Fruit fly (Drosophila melanogaster) whole organism, embryonic: Measurements from ENCODE around the gene CG1632.

ENCODE experiments used
- Bteb2 ChIP-seq: fragments of 200-800 bp; sonication (Bioruptor generic); optimal IDR thresholded peaks from 2 replicates; lab custom pipeline; 2016; ENCODE audit warnings: missing biosample characterization, missing genetic modification characterization
- CG10147 ChIP-seq: fragments of 200-800 bp; sonication (Bioruptor generic); optimal IDR thresholded peaks from 2 replicates; lab custom pipeline; 2019; ENCODE audit warnings: missing biosample characterization, mild to moderate bottlenecking, missing genetic modification characterization, moderate library complexity
- CG12155 ChIP-seq: fragments of 200-800 bp; sonication (Bioruptor generic); optimal IDR thresholded peaks from 3 replicates; lab custom pipeline; 2016; ENCODE audit warnings: missing biosample characterization, missing genetic modification characterization
- CG17829 ChIP-seq: fragments of 200-800 bp; optimal IDR thresholded peaks from 2 replicates; lab custom pipeline; 2019; ENCODE audit warnings: missing biosample characterization, mild to moderate bottlenecking, missing genetic modification characterization, moderate library complexity
- CG1832 ChIP-seq: fragments of 200-800 bp; sonication (Bioruptor generic); optimal IDR thresholded peaks from 2 replicates; lab custom pipeline; 2017; ENCODE audit warnings: missing biosample characterization, mild to moderate bottlenecking, missing genetic modification characterization, inconsistent platforms
- CG18619 ChIP-seq: fragments of 200-800 bp; sonication (Bioruptor generic); optimal IDR thresholded peaks from 3 replicates; lab custom pipeline; 2017; ENCODE audit warnings: missing biosample characterization, mild to moderate bottlenecking, missing genetic modification characterization
- CG2129 ChIP-seq: fragments of 200-800 bp; sonication (Bioruptor generic); IDR thresholded peaks from 2 replicates; pipeline ENCODE4 v1.3.6; 2022; ENCODE audit warnings: missing biosample characterization, missing genetic modification characterization; ENCODE audit not compliant: partially characterized antibody
- CG2202 ChIP-seq: fragments of 200-800 bp; sonication (Bioruptor generic); optimal IDR thresholded peaks from 2 replicates; lab custom pipeline; 2018; ENCODE audit warnings: missing biosample characterization, mild to moderate bottlenecking, missing genetic modification characterization
- CG2712 ChIP-seq: fragments of 200-800 bp; optimal IDR thresholded peaks from 3 replicates; lab custom pipeline; 2019; ENCODE audit warnings: missing biosample characterization, mild to moderate bottlenecking, missing genetic modification characterization, moderate library complexity
- CG2875 ChIP-seq: fragments of 200-800 bp; sonication (Bioruptor generic); optimal IDR thresholded peaks from 2 replicates; lab custom pipeline; 2017; ENCODE audit warnings: missing biosample characterization, mild to moderate bottlenecking, missing genetic modification characterization, missing genetic modification reagents
- CG3407 ChIP-seq: fragments of 200-800 bp; sonication (Bioruptor generic); optimal IDR thresholded peaks from 2 replicates; lab custom pipeline; 2018; ENCODE audit warnings: missing biosample characterization, mild to moderate bottlenecking, missing genetic modification characterization
- CG3847 ChIP-seq: fragments of 200-800 bp; sonication (Bioruptor generic); IDR thresholded peaks from 2 replicates; pipeline ENCODE4 v1.3.6; 2022; ENCODE audit warnings: missing biosample characterization, missing genetic modification characterization
- CG4617 ChIP-seq: fragments of 200-800 bp; sonication (Bioruptor generic); optimal IDR thresholded peaks from 3 replicates; lab custom pipeline; 2016; ENCODE audit warnings: missing biosample characterization, missing genetic modification characterization, borderline replicate concordance
- CG6654 ChIP-seq: fragments of 200-800 bp; sonication (Bioruptor generic); optimal IDR thresholded peaks from 2 replicates; lab custom pipeline; 2017; ENCODE audit warnings: missing biosample characterization, mild to moderate bottlenecking, missing genetic modification characterization
- CG7357 ChIP-seq: fragments of 200-800 bp; sonication (Bioruptor generic); IDR thresholded peaks from 3 replicates; pipeline ENCODE4 v1.3.6; 2022; ENCODE audit warnings: missing biosample characterization, missing genetic modification characterization
- CG9437 ChIP-seq: fragments of 200-800 bp; sonication (Bioruptor generic); optimal IDR thresholded peaks from 2 replicates; lab custom pipeline; 2018; ENCODE audit warnings: missing biosample characterization, mild to moderate bottlenecking, missing genetic modification characterization
- CG9727 ChIP-seq: fragments of 200-800 bp; sonication (Bioruptor generic); optimal IDR thresholded peaks from 3 replicates; lab custom pipeline; 2017; ENCODE audit warnings: missing biosample characterization, mild to moderate bottlenecking, missing genetic modification characterization
- Chrac-16 ChIP-seq: fragments of 200-800 bp; sonication (Bioruptor generic); optimal IDR thresholded peaks from 3 replicates; lab custom pipeline; 2016; ENCODE audit warnings: missing biosample characterization, missing genetic modification characterization
- CoRest ChIP-seq: fragments of 200-800 bp; sonication (Bioruptor generic); optimal IDR thresholded peaks from 3 replicates; lab custom pipeline; 2018; ENCODE audit warnings: missing biosample characterization, mild to moderate bottlenecking, missing genetic modification characterization, moderate library complexity
- Fer1 ChIP-seq: fragments of 200-800 bp; sonication (Bioruptor generic); optimal IDR thresholded peaks from 2 replicates; lab custom pipeline; 2017; ENCODE audit warnings: missing biosample characterization, mild to moderate bottlenecking, missing genetic modification characterization
- Fer3 ChIP-seq: fragments of 200-800 bp; sonication (Bioruptor generic); optimal IDR thresholded peaks from 2 replicates; lab custom pipeline; 2018; ENCODE audit warnings: missing biosample characterization, mild to moderate bottlenecking, missing genetic modification characterization, moderate library complexity
- HLH4C ChIP-seq: fragments of 200-800 bp; sonication (Bioruptor generic); IDR thresholded peaks from 3 replicates; pipeline ENCODE4 v1.3.6; 2022; ENCODE audit warnings: missing biosample characterization, missing genetic modification characterization; ENCODE audit not compliant: partially characterized antibody
- HLHmδ ChIP-seq: fragments of 200-800 bp; sonication (Bioruptor generic); optimal IDR thresholded peaks from 2 replicates; lab custom pipeline; 2018; ENCODE audit warnings: missing biosample characterization, mild to moderate bottlenecking, missing genetic modification characterization, moderate library complexity
- Hsf ChIP-seq: fragments of 200-800 bp; sonication (Bioruptor generic); optimal IDR thresholded peaks from 3 replicates; lab custom pipeline; 2016; ENCODE audit warnings: missing biosample characterization, missing genetic modification characterization
- Lim3 ChIP-seq: fragments of 200-800 bp; sonication (Bioruptor generic); IDR thresholded peaks from 2 replicates; pipeline ENCODE4 v1.3.6; 2022; ENCODE audit warnings: missing biosample characterization, missing genetic modification characterization
- Meics ChIP-seq: fragments of 200-800 bp; sonication (Bioruptor generic); optimal IDR thresholded peaks from 2 replicates; lab custom pipeline; 2017; ENCODE audit warnings: missing biosample characterization, mild to moderate bottlenecking, missing genetic modification characterization
- NK7.1 ChIP-seq: fragments of 200-800 bp; sonication (Bioruptor generic); optimal IDR thresholded peaks from 3 replicates; lab custom pipeline; 2016; ENCODE audit warnings: missing biosample characterization, missing genetic modification characterization
- Nf-YA ChIP-seq: fragments of 200-800 bp; sonication (Bioruptor generic); IDR thresholded peaks from 2 replicates; pipeline ENCODE4 v1.3.6; 2022; ENCODE audit warnings: missing biosample characterization, missing genetic modification characterization
- NfI ChIP-seq: fragments of 200-800 bp; sonication (Bioruptor generic); optimal IDR thresholded peaks from 3 replicates; lab custom pipeline; 2018; ENCODE audit warnings: missing biosample characterization, mild to moderate bottlenecking, missing genetic modification characterization, moderate library complexity
- Spps ChIP-seq: fragments of 200-800 bp; sonication (Bioruptor generic); optimal IDR thresholded peaks from 2 replicates; lab custom pipeline; 2018; ENCODE audit warnings: missing biosample characterization, mild to moderate bottlenecking, missing genetic modification characterization
- Usf ChIP-seq: fragments of 200-800 bp; sonication (Bioruptor generic); optimal IDR thresholded peaks from 2 replicates; lab custom pipeline; 2017; ENCODE audit warnings: missing genotype, missing biosample characterization, missing genetic modification characterization
- ac ChIP-seq: fragments of 200-800 bp; sonication (Bioruptor generic); optimal IDR thresholded peaks from 3 replicates; lab custom pipeline; 2017; ENCODE audit warnings: missing biosample characterization, mild to moderate bottlenecking, missing genetic modification characterization
- bbx ChIP-seq: fragments of 200-800 bp; sonication (Bioruptor generic); IDR thresholded peaks from 2 replicates; pipeline ENCODE4 v1.3.6; 2022; ENCODE audit warnings: missing biosample characterization, missing genetic modification characterization; ENCODE audit not compliant: partially characterized antibody
- cato ChIP-seq: fragments of 200-800 bp; sonication (Bioruptor generic); optimal IDR thresholded peaks from 2 replicates; lab custom pipeline; 2016; ENCODE audit warnings: missing biosample characterization, missing genetic modification characterization, borderline replicate concordance
- ci ChIP-seq: fragments of 200-800 bp; sonication (Bioruptor generic); IDR thresholded peaks from 3 replicates; pipeline ENCODE4 v1.3.6; 2022; ENCODE audit warnings: missing biosample characterization, missing genetic modification characterization
- dan ChIP-seq: fragments of 200-800 bp; sonication (Bioruptor generic); IDR thresholded peaks from 2 replicates; pipeline ENCODE4 v1.3.6; 2022; ENCODE audit warnings: missing biosample characterization, missing genetic modification characterization
- gcm ChIP-seq: fragments of 200-800 bp; sonication (Bioruptor generic); optimal IDR thresholded peaks from 2 replicates; lab custom pipeline; 2019; ENCODE audit warnings: missing biosample characterization, mild to moderate bottlenecking, missing genetic modification characterization, moderate library complexity
- hbn ChIP-seq: fragments of 200-800 bp; sonication (Bioruptor generic); IDR thresholded peaks from 2 replicates; pipeline ENCODE4 v1.3.6; 2022; ENCODE audit warnings: missing biosample characterization, missing genetic modification characterization; ENCODE audit not compliant: partially characterized antibody
- kay ChIP-seq: fragments of 200-800 bp; sonication (Bioruptor generic); optimal IDR thresholded peaks from 2 replicates; lab custom pipeline; 2016; ENCODE audit warnings: missing biosample characterization, missing genetic modification characterization
- kni ChIP-seq: fragments of 200-800 bp; sonication (Bioruptor generic); optimal IDR thresholded peaks from 3 replicates; lab custom pipeline; 2017; ENCODE audit warnings: mild to moderate bottlenecking, missing biosample characterization, missing genetic modification reagents, missing genetic modification characterization
- lab ChIP-seq: fragments of 200-800 bp; sonication (Bioruptor generic); optimal IDR thresholded peaks from 3 replicates; lab custom pipeline; 2017; ENCODE audit warnings: missing biosample characterization, missing genetic modification characterization, mild to moderate bottlenecking, moderate library complexity, missing genetic modification reagents
- lola ChIP-seq, 3 experiments: fragments of >200 bp in 2 of 3; fragments of 200-800 bp in 1 of 3; sonication (Bioruptor generic) in 1 of 3; optimal IDR thresholded peaks; 2 replicates each; lab custom pipeline; 2017 to 2019; ENCODE audit warnings: missing biosample characterization in 3 of 3, missing genetic modification characterization in 3 of 3, mild to moderate bottlenecking in 1 of 3, moderate library complexity in 1 of 3
- mld ChIP-seq: fragments of 200-800 bp; sonication (Bioruptor generic); IDR thresholded peaks from 3 replicates; pipeline ENCODE4 v1.3.6; 2022; ENCODE audit warnings: missing biosample characterization, missing genetic modification characterization; ENCODE audit not compliant: partially characterized antibody
- nau ChIP-seq: fragments of 200-800 bp; sonication (Bioruptor generic); optimal IDR thresholded peaks from 3 replicates; lab custom pipeline; 2017; ENCODE audit warnings: missing biosample characterization, mild to moderate bottlenecking, missing genetic modification characterization, missing genetic modification reagents
- nmo ChIP-seq: fragments of 200-800 bp; sonication (Bioruptor generic); optimal IDR thresholded peaks from 2 replicates; lab custom pipeline; 2018; ENCODE audit warnings: missing biosample characterization, mild to moderate bottlenecking, missing genetic modification characterization, moderate library complexity
- peb ChIP-seq: fragments of 200-800 bp; sonication (Bioruptor generic); IDR thresholded peaks from 2 replicates; pipeline ENCODE4 v1.3.6; 2022; ENCODE audit warnings: missing biosample characterization, missing genetic modification characterization
- pita ChIP-seq: fragments of 200-800 bp; sonication (Bioruptor generic); optimal IDR thresholded peaks from 2 replicates; lab custom pipeline; 2017; ENCODE audit warnings: missing biosample characterization, mild to moderate bottlenecking, missing genetic modification characterization
- run ChIP-seq: fragments of 200-800 bp; sonication (Bioruptor generic); optimal IDR thresholded peaks from 3 replicates; lab custom pipeline; 2018; ENCODE audit warnings: missing biosample characterization, mild to moderate bottlenecking, missing genetic modification characterization
- stc ChIP-seq: fragments of 200-800 bp; sonication (Bioruptor generic); IDR thresholded peaks from 2 replicates; pipeline ENCODE4 v1.3.6; 2022; ENCODE audit warnings: missing biosample characterization, missing genetic modification characterization
- vfl ChIP-seq: fragments of 200-800 bp; sonication (Bioruptor generic); optimal IDR thresholded peaks from 2 replicates; lab custom pipeline; 2016; ENCODE audit warnings: missing biosample characterization, missing genetic modification characterization

CG1632 gene

dm6 chrX:8233167-8233566, 19.3 kb upstream of the CG1632 start (continued):
- TF ChIP-seq CG9727 (GFP tag; lab: Kevin White, UChicago) (peak; percentile 10), Lim3 (GFP tag; lab: Robert Waterston, UW) (no peak), CG17829 (tag; lab: Kevin White, UChicago) (no peak), Usf (no peak), gcm (GFP tag; lab: Kevin White, UChicago) (no peak), run (tag; lab: Kevin White, UChicago) (no peak), CG10147 (GFP tag; lab: Kevin White, UChicago) (no peak), Chrac-16 (GFP tag; lab: Kevin White, UChicago) (no peak), Fer1 (peak; percentile 44), Fer3 (tag; lab: Kevin White, UChicago) (peak; percentile 30), lab (GFP tag; lab: Kevin White, UChicago) (peak; percentile 74), CG2202 (tag; lab: Kevin White, UChicago) (no peak), Bteb2 (GFP tag; lab: Kevin White, UChicago) (no peak), CG3847 (GFP tag; lab: Robert Waterston, UW) (no peak), Nf-YA (GFP tag; lab: Robert Waterston, UW) (no peak), CG7357 (GFP tag; lab: Robert Waterston, UW) (no peak), CG2129 (GFP tag; lab: Robert Waterston, UW) (no peak), dan (no peak), ci (GFP tag; lab: Robert Waterston, UW) (no peak), HLHmδ (GFP tag; lab: Kevin White, UChicago) (no peak), HLH4C (GFP tag; lab: Robert Waterston, UW) (no peak), hbn (no peak), kni (GFP tag; lab: Kevin White, UChicago) (no peak), CG18619 (GFP tag; lab: Kevin White, UChicago) (peak; percentile 15), vfl (no peak), CG6654 (GFP tag; lab: Kevin White, UChicago) (no peak), CG1832 (no peak), mld (GFP tag; lab: Robert Waterston, UW) (no peak), nmo (GFP tag; lab: Kevin White, UChicago) (no peak), nau (GFP tag; lab: Kevin White, UChicago) (no peak), stc (no peak), CG9437 (GFP tag; lab: Kevin White, UChicago) (no peak), lola (GFP tag; optimal IDR thresholded peaks at IDR 0.05; lab: Kevin White, UChicago) (no peak), CG4617 (no peak), cato (GFP tag; lab: Kevin White, UChicago) (no peak), peb (GFP tag; lab: Robert Waterston, UW) (no peak), Hsf (GFP tag; lab: Kevin White, UChicago) (peak; percentile 32), CG2712 (no peak), kay (no peak), CoRest (tag; lab: Kevin White, UChicago) (no peak), ac (GFP tag; lab: Kevin White, UChicago) (no peak), CG2875 (GFP tag; lab: Kevin White, UChicago) (no peak), pita (GFP tag; lab: Kevin White, UChicago) (no peak), Meics (GFP tag; lab: Kevin White, UChicago) (peak; percentile 50), NfI (peak; percentile 14), CG12155 (GFP tag; lab: Kevin White, UChicago) (no peak), NK7.1 (GFP tag; lab: Kevin White, UChicago) (no peak), bbx (no peak), Spps (tag; lab: Kevin White, UChicago) (no peak), CG3407 (no peak)
